Worm (Caenorhabditis elegans): ENCODE measurements around the gene hda-4.

The hda-4 gene

ce11 chrX:16729259-16729658, at the start of gene hda-4:
TSS of gene hda-4 (plus strand) at chrX:16729559.
- no peak for TF ChIP-seq C34F6.9 (tag; optimal IDR thresholded peaks at IDR 0.05)
- no peak for TF ChIP-seq elt-3 (tag; optimal IDR thresholded peaks at IDR 0.05)
- TF ChIP-seq nhr-129 (tag; optimal IDR thresholded peaks at IDR 0.05) = no peak
- no peak for TF ChIP-seq skn-1 (tag; optimal IDR thresholded peaks at IDR 0.05)
- TF ChIP-seq mbf-1 (tag; optimal IDR thresholded peaks at IDR 0.05) = no peak
- no peak for TF ChIP-seq aly-2 (tag; optimal IDR thresholded peaks at IDR 0.05)
- no peak for TF ChIP-seq fos-1 (tag; optimal IDR thresholded peaks at IDR 0.05)
- TF ChIP-seq sma-3 (GFP tag; optimal IDR thresholded peaks at IDR 0.05) = no peak
- TF ChIP-seq nhr-237 (tag; optimal IDR thresholded peaks at IDR 0.05) = no peak
- no peak for TF ChIP-seq mdl-1 (tag; optimal IDR thresholded peaks at IDR 0.05)
- no peak for TF ChIP-seq sma-9 (GFP tag; optimal IDR thresholded peaks at IDR 0.05)
- no peak for TF ChIP-seq sma-9 (tag; optimal IDR thresholded peaks at IDR 0.05)
- no peak for TF ChIP-seq blmp-1 (tag; optimal IDR thresholded peaks at IDR 0.05; ENCODE audit: insufficient read depth)
- TF ChIP-seq nhr-77 (tag; optimal IDR thresholded peaks at IDR 0.05) = no peak
- no peak for TF ChIP-seq lin-11 (tag; optimal IDR thresholded peaks at IDR 0.05)
- TF ChIP-seq nhr-6 (tag; optimal IDR thresholded peaks at IDR 0.05) = no peak
- TF ChIP-seq crh-2 (tag; optimal IDR thresholded peaks at IDR 0.05) = no peak
- TF ChIP-seq R02D3.7 (tag; optimal IDR thresholded peaks at IDR 0.05) = no peak

ce11 chrX:16681910-16682493, 47.4 kb upstream of the hda-4 start:
- TF ChIP-seq nhr-6 (tag; optimal IDR thresholded peaks at IDR 0.05) (peak; percentile 99), ztf-4 (tag; optimal IDR thresholded peaks at IDR 0.05) (peak; percentile 93), ceh-16 (tag; optimal IDR thresholded peaks at IDR 0.05) (peak; percentile 90), unc-62 (GFP tag; optimal IDR thresholded peaks at IDR 0.05) (peak; percentile 70), mab-5 (tag; optimal IDR thresholded peaks at IDR 0.05) (peak; percentile 98), nhr-23 (tag; optimal IDR thresholded peaks at IDR 0.05) (no peak), unc-55 (GFP tag; optimal IDR thresholded peaks at IDR 0.05) (peak; percentile 100), lin-39 (tag; optimal IDR thresholded peaks at IDR 0.05) (peak; percentile 98), nhr-237 (tag; optimal IDR thresholded peaks at IDR 0.05) (peak; percentile 95), ZK546.5 (tag; optimal IDR thresholded peaks at IDR 0.05) (peak; percentile 77), sma-3 (GFP tag; optimal IDR thresholded peaks at IDR 0.05) (peak; percentile 99), ztf-11 (tag; optimal IDR thresholded peaks at IDR 0.05) (peak; percentile 79), nhr-11 (tag; optimal IDR thresholded peaks at IDR 0.05) (peak; percentile 66), elt-3 (tag; optimal IDR thresholded peaks at IDR 0.05) (no peak), R02D3.7 (tag; optimal IDR thresholded peaks at IDR 0.05) (peak; percentile 75), nhr-10 (tag; optimal IDR thresholded peaks at IDR 0.05) (peak; percentile 96), skn-1 (tag; optimal IDR thresholded peaks at IDR 0.05) (peak; percentile 96), mdl-1 (tag; optimal IDR thresholded peaks at IDR 0.05) (peak; percentile 82 to 95), snpc-4 (tag; optimal IDR thresholded peaks at IDR 0.05) (peak; percentile 94), crh-2 (tag; optimal IDR thresholded peaks at IDR 0.05) (peak; percentile 99), lin-11 (tag; optimal IDR thresholded peaks at IDR 0.05) (peak; percentile 38), lsy-2 (tag; optimal IDR thresholded peaks at IDR 0.05) (peak; percentile 95 to 96), Y55F3AM.14 (GFP tag; optimal IDR thresholded peaks at IDR 0.05) (peak; percentile 95), fos-1 (tag; optimal IDR thresholded peaks at IDR 0.05) (peak; percentile 98), ceh-82 (tag; optimal IDR thresholded peaks at IDR 0.05) (peak; percentile 98), dmd-4 (tag; optimal IDR thresholded peaks at IDR 0.05) (peak; percentile 82), nhr-21 (tag; optimal IDR thresholded peaks at IDR 0.05) (peak; percentile 99), lin-13 (GFP tag; optimal IDR thresholded peaks at IDR 0.05) (peak; percentile 98), sem-4 (tag; optimal IDR thresholded peaks at IDR 0.05) (peak; percentile 99), mbf-1 (tag; optimal IDR thresholded peaks at IDR 0.05) (peak; percentile 85), gmeb-1 (tag; optimal IDR thresholded peaks at IDR 0.05) (peak; percentile 94), ama-1 (optimal IDR thresholded peaks at IDR 0.05) (no peak), nhr-129 (tag; optimal IDR thresholded peaks at IDR 0.05) (peak; percentile 100), nhr-25 (tag; optimal IDR thresholded peaks at IDR 0.05) (peak; percentile 98), nhr-77 (tag; optimal IDR thresholded peaks at IDR 0.05) (peak; percentile 97), zag-1 (tag; optimal IDR thresholded peaks at IDR 0.05) (peak; percentile 97), ztf-1 (GFP tag; conservative IDR thresholded peaks at IDR 0.05) (0 out of 2 replicates have a peak, but pooled peaks have one; percentile 56), sma-9 (GFP tag; optimal IDR thresholded peaks at IDR 0.05) (peak; percentile 99), sma-9 (tag; optimal IDR thresholded peaks at IDR 0.05) (no peak), egl-27 (tag; optimal IDR thresholded peaks at IDR 0.05) (peak; percentile 98), alr-1 (tag; optimal IDR thresholded peaks at IDR 0.05) (no peak), F13H6.1 (tag; optimal IDR thresholded peaks at IDR 0.05) (peak; percentile 98), nhr-12 (tag; optimal IDR thresholded peaks at IDR 0.05) (peak; percentile 78), C34F6.9 (tag; optimal IDR thresholded peaks at IDR 0.05) (peak; percentile 99), blmp-1 (tag; optimal IDR thresholded peaks at IDR 0.05; ENCODE audit: insufficient read depth) (peak; percentile 89), unc-39 (tag; optimal IDR thresholded peaks at IDR 0.05) (peak; percentile 62), peb-1 (tag; optimal IDR thresholded peaks at IDR 0.05) (no peak), elt-1 (tag; optimal IDR thresholded peaks at IDR 0.05) (peak; percentile 13), aly-2 (tag; optimal IDR thresholded peaks at IDR 0.05) (peak; percentile 84)

Measured in whole organism, L2 larva.